Worm (Caenorhabditis elegans) whole organism, L1 larva: ENCODE results near the gene suex-2.

ENCODE experiments used
- aly-2 ChIP-seq: fragments of 150-350 bp; optimal IDR thresholded peaks from 2 replicates; lab custom pipeline; 2014; ENCODE audit warnings: missing biosample characterization, missing genetic modification characterization
- ceh-8 ChIP-seq: fragments of 200-800 bp; sonication (Bioruptor generic); optimal IDR thresholded peaks from 2 replicates; lab custom pipeline; 2018; ENCODE audit warnings: mild to moderate bottlenecking, missing genetic modification characterization, moderate library complexity, missing compliant biosample characterization
- lir-3 ChIP-seq: sonication (generic microtip); optimal IDR thresholded peaks from 2 replicates; lab custom pipeline; 2016; ENCODE audit warnings: mild to moderate bottlenecking, missing genetic modification characterization, moderate library complexity, missing compliant biosample characterization; ENCODE audit not compliant: poor library complexity
- nhr-76 ChIP-seq: sonication (generic microtip); optimal IDR thresholded peaks from 2 replicates; lab custom pipeline; 2017; ENCODE audit warnings: missing biosample characterization, missing genetic modification characterization
- snpc-4 ChIP-seq: fragments of 150-350 bp; optimal IDR thresholded peaks from 2 replicates; lab custom pipeline; 2014; ENCODE audit warnings: missing biosample characterization, missing genetic modification characterization
- zag-1 ChIP-seq: fragments of 150-350 bp; optimal IDR thresholded peaks from 2 replicates; lab custom pipeline; 2014; ENCODE audit warnings: missing biosample characterization, missing genetic modification characterization

ce11 chrIV:8924126-8924525 lies 44.0 kb upstream of the suex-2 start:
- no peak for TF ChIP-seq zag-1
- no peak for TF ChIP-seq ceh-8 (GFP tag; lab: Kevin White, UChicago)
- no peak for TF ChIP-seq snpc-4 (tag; lab: Kevin White, UChicago)
- TF ChIP-seq nhr-76 (tag; lab: Kevin White, UChicago): no peak
- no peak for TF ChIP-seq aly-2 (tag; lab: Kevin White, UChicago)
- no peak for TF ChIP-seq lir-3
